Worm (Caenorhabditis elegans): ENCODE measurements around the gene W04E12.3.
A peak's percentile ranks its signal among the peaks of the same experiment; 100 is the strongest.

Gene W04E12.3

ce11 chrV:19741034-19741433 lies 717 bp upstream of the W04E12.3 start, which contains the start of gene W04E12.2:
TSS of gene W04E12.2 (minus strand) at chrV:19741134.
- TF ChIP-seq ztf-23 (GFP tag; IDR thresholded peaks at IDR 0.05) (no peak), klf-2 (GFP tag; conservative IDR thresholded peaks at IDR 0.05) (no peak), med-1 (GFP tag; optimal IDR thresholded peaks at IDR 0.05; ENCODE audit: insufficient read depth) (no peak), tab-1 (GFP tag; IDR thresholded peaks at IDR 0.05) (no peak), ztf-29 (GFP tag; IDR thresholded peaks at IDR 0.05) (no peak), cog-1 (tag; optimal IDR thresholded peaks at IDR 0.05) (no peak), T22C8.4 (GFP tag; IDR thresholded peaks at IDR 0.05) (peak; percentile 52; the same call in 1 of the 2 replicates)

ce11 chrV:19743305-19743704 lies 1.6 kb downstream of the W04E12.3 start, which contains the start of gene W04E12.4:
TSS of gene W04E12.4 (plus strand) at chrV:19743605.
- no peak for TF ChIP-seq cog-1 (tag; optimal IDR thresholded peaks at IDR 0.05)
- no peak for TF ChIP-seq med-1 (GFP tag; optimal IDR thresholded peaks at IDR 0.05; ENCODE audit: insufficient read depth)
- TF ChIP-seq tab-1 (GFP tag; IDR thresholded peaks at IDR 0.05), result no peak
- TF ChIP-seq flt-1 (GFP tag; IDR thresholded peaks at IDR 0.05), result no peak
- TF ChIP-seq ztf-29 (GFP tag; IDR thresholded peaks at IDR 0.05), result no peak
- no peak for TF ChIP-seq klf-2 (GFP tag; conservative IDR thresholded peaks at IDR 0.05)
- no peak for TF ChIP-seq ztf-23 (GFP tag; IDR thresholded peaks at IDR 0.05)
- TF ChIP-seq T22C8.4 (GFP tag; IDR thresholded peaks at IDR 0.05), result no peak
- TF ChIP-seq ref-1 (GFP tag; conservative IDR thresholded peaks at IDR 0.05), result no peak

ce11 chrV:19743794-19744193 lies 2.0 kb downstream of the W04E12.3 start:
- TF ChIP-seq ztf-23 (GFP tag; IDR thresholded peaks at IDR 0.05) (no peak), ref-1 (GFP tag; conservative IDR thresholded peaks at IDR 0.05) (no peak), klf-2 (GFP tag; conservative IDR thresholded peaks at IDR 0.05) (no peak), flt-1 (GFP tag; IDR thresholded peaks at IDR 0.05) (no peak), T22C8.4 (GFP tag; IDR thresholded peaks at IDR 0.05) (no peak)

ce11 chrV:19744210-19744609 lies 2.5 kb downstream of the W04E12.3 start:
- TF ChIP-seq ztf-29 (GFP tag; IDR thresholded peaks at IDR 0.05) (no peak), T22C8.4 (GFP tag; IDR thresholded peaks at IDR 0.05) (peak; percentile 59; the same call in 1 of the 2 replicates)

- no peak for TF ChIP-seq ref-1 (GFP tag; conservative IDR thresholded peaks at IDR 0.05)
- TF ChIP-seq ztf-23 (GFP tag; IDR thresholded peaks at IDR 0.05), result no peak
- no peak for TF ChIP-seq tab-1 (GFP tag; IDR thresholded peaks at IDR 0.05)
- no peak for TF ChIP-seq klf-2 (GFP tag; conservative IDR thresholded peaks at IDR 0.05)
- no peak for TF ChIP-seq ztf-29 (GFP tag; IDR thresholded peaks at IDR 0.05)
- no peak for TF ChIP-seq flt-1 (GFP tag; IDR thresholded peaks at IDR 0.05)
- TF ChIP-seq med-1 (GFP tag; optimal IDR thresholded peaks at IDR 0.05; ENCODE audit: insufficient read depth), result no peak
- no peak for TF ChIP-seq T22C8.4 (GFP tag; IDR thresholded peaks at IDR 0.05)
- TF ChIP-seq cog-1 (tag; optimal IDR thresholded peaks at IDR 0.05), result no peak
These were observed 4.1 kb downstream of the W04E12.3 start, which contains the start of gene W04E12.5 for ce11 chrV:19745852-19746251. TSS of gene W04E12.5 (plus strand) at chrV:19746152.

- TF ChIP-seq klf-2 (GFP tag; conservative IDR thresholded peaks at IDR 0.05) (no peak), med-1 (GFP tag; optimal IDR thresholded peaks at IDR 0.05; ENCODE audit: insufficient read depth) (no peak), ztf-23 (GFP tag; IDR thresholded peaks at IDR 0.05) (no peak)
These were observed 5.4 kb downstream of the W04E12.3 start for ce11 chrV:19747144-19747543.

ce11 chrV:19751124-19751523 lies 9.4 kb downstream of the W04E12.3 start, which contains the start of gene clec-49:
TSS of gene clec-49 (minus strand) at chrV:19751226.
- TF ChIP-seq klf-2 (GFP tag; conservative IDR thresholded peaks at IDR 0.05), result no peak
- no peak for TF ChIP-seq cog-1 (tag; optimal IDR thresholded peaks at IDR 0.05)
- TF ChIP-seq ztf-29 (GFP tag; IDR thresholded peaks at IDR 0.05), result no peak
- TF ChIP-seq flt-1 (GFP tag; IDR thresholded peaks at IDR 0.05), result no peak
- no peak for TF ChIP-seq ztf-23 (GFP tag; IDR thresholded peaks at IDR 0.05)
- no peak for TF ChIP-seq T22C8.4 (GFP tag; IDR thresholded peaks at IDR 0.05)
- TF ChIP-seq med-1 (GFP tag; optimal IDR thresholded peaks at IDR 0.05; ENCODE audit: insufficient read depth), result no peak
- TF ChIP-seq tab-1 (GFP tag; IDR thresholded peaks at IDR 0.05), result no peak
- TF ChIP-seq ref-1 (GFP tag; conservative IDR thresholded peaks at IDR 0.05), result no peak

ce11 chrV:19752879-19753278 lies 11.1 kb downstream of the W04E12.3 start:
- TF ChIP-seq med-1 (GFP tag; optimal IDR thresholded peaks at IDR 0.05; ENCODE audit: insufficient read depth), result no peak
- no peak for TF ChIP-seq tab-1 (GFP tag; IDR thresholded peaks at IDR 0.05)
- TF ChIP-seq ztf-23 (GFP tag; IDR thresholded peaks at IDR 0.05), result no peak
- TF ChIP-seq flt-1 (GFP tag; IDR thresholded peaks at IDR 0.05), result no peak
- TF ChIP-seq ztf-29 (GFP tag; IDR thresholded peaks at IDR 0.05), result no peak
- no peak for TF ChIP-seq ref-1 (GFP tag; conservative IDR thresholded peaks at IDR 0.05)

ce11 chrV:19754331-19754730 lies 12.6 kb downstream of the W04E12.3 start:
- TF ChIP-seq cog-1 (tag; optimal IDR thresholded peaks at IDR 0.05) (no peak), tab-1 (GFP tag; IDR thresholded peaks at IDR 0.05) (no peak), ztf-23 (GFP tag; IDR thresholded peaks at IDR 0.05) (no peak), med-1 (GFP tag; optimal IDR thresholded peaks at IDR 0.05; ENCODE audit: insufficient read depth) (no peak), T22C8.4 (GFP tag; IDR thresholded peaks at IDR 0.05) (no peak), klf-2 (GFP tag; conservative IDR thresholded peaks at IDR 0.05) (no peak), flt-1 (GFP tag; IDR thresholded peaks at IDR 0.05) (no peak), ref-1 (GFP tag; conservative IDR thresholded peaks at IDR 0.05) (no peak), ztf-29 (GFP tag; IDR thresholded peaks at IDR 0.05) (no peak)

ce11 chrV:19755260-19755659 lies 13.5 kb downstream of the W04E12.3 start, which contains the start of gene clec-50:
TSS of gene clec-50 (minus strand) at chrV:19755368.
- TF ChIP-seq tab-1 (GFP tag; IDR thresholded peaks at IDR 0.05) (no peak), ztf-29 (GFP tag; IDR thresholded peaks at IDR 0.05) (no peak), T22C8.4 (GFP tag; IDR thresholded peaks at IDR 0.05) (no peak), cog-1 (tag; optimal IDR thresholded peaks at IDR 0.05) (no peak), med-1 (GFP tag; optimal IDR thresholded peaks at IDR 0.05; ENCODE audit: insufficient read depth) (no peak), flt-1 (GFP tag; IDR thresholded peaks at IDR 0.05) (no peak), ztf-23 (GFP tag; IDR thresholded peaks at IDR 0.05) (no peak)
